Worm (Caenorhabditis elegans) whole organism, L4/young adult: Measurements from ENCODE around the gene T02H6.9.

Experiments
- W03F9.2 ChIP-seq: fragments of 150-350 bp; optimal IDR thresholded peaks from 2 replicates; lab custom pipeline; 2014; ENCODE audit warnings: missing biosample characterization, missing genetic modification characterization
- dao-5 ChIP-seq: sonication (generic microtip); optimal IDR thresholded peaks from 2 replicates; lab custom pipeline; 2016; ENCODE audit warnings: missing genotype, missing genetic modification characterization, moderate library complexity, missing compliant biosample characterization
- him-1 ChIP-seq: sonication (generic microtip); optimal IDR thresholded peaks from 2 replicates; lab custom pipeline; 2016; ENCODE audit warnings: missing genotype, missing genetic modification reagents, missing genetic modification characterization, missing compliant biosample characterization

DNA sequence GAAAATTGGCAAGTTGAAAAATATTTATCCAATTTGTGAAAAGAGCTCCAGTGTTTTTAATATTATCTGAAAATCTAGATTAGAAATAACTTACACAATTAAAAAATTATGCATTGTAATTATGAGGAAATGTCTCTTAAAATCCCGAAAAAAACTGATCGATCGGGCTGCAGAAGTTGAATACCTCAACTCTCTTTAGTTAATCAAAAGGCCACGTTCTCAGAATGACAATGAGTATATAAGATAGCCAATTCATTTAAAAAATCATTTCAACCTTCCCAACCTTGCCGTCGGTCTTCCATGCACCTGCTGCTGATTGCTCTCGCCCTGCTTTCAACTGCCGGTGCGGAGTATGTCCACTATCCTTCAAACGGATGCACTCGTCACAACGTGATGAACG is 11.1 kb downstream of the T02H6.9 start, which contains the start of gene T02H6.4:
- TF ChIP-seq him-1 (tag; lab: Kevin White, UChicago) (no peak), W03F9.2 (tag; lab: Kevin White, UChicago) (no peak), dao-5 (tag; lab: Kevin White, UChicago) (no peak)
